Worm (Caenorhabditis elegans): Measurements from ENCODE around the gene dars-1.

DNA sequence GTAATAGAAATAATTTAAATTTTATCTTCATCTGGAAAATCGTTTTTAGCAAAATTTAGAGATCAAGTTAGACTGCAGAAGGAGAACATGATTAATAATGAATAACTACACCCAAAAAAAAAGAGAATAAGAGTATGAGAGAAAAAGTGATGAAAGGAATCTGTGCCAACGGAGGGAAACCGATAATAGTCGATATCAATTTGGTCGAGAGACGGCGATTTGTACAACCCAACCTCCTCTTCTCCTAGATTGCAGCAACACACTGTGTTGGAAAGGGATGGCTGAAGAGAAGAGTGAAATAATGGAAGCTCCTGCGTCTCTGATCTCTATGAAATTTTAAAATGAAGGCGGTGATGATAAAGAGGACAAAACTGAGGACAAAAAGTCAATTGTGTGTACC lies 16.5 kb downstream of the dars-1 start:
- TF ChIP-seq ZK185.1 (tag; optimal IDR thresholded peaks at IDR 0.05; ENCODE audit: poor library complexity, severe bottlenecking) (no peak), T07F8.4 (tag; optimal IDR thresholded peaks at IDR 0.05) (no peak), him-1 (tag; optimal IDR thresholded peaks at IDR 0.05) (no peak), ztf-3 (GFP tag; optimal IDR thresholded peaks at IDR 0.05) (no peak), ama-1 (optimal IDR thresholded peaks at IDR 0.05) (no peak), ama-1 (GFP tag; optimal IDR thresholded peaks at IDR 0.05) (no peak), snpc-4 (GFP tag; optimal IDR thresholded peaks at IDR 0.05) (no peak), snpc-4 (tag; optimal IDR thresholded peaks at IDR 0.05) (no peak), sea-2 (GFP tag; IDR thresholded peaks at IDR 0.05) (no peak), hmg-20 (GFP tag; IDR thresholded peaks at IDR 0.05) (no peak), F10E7.11 (tag; optimal IDR thresholded peaks at IDR 0.05) (no peak), ets-4 (GFP tag; optimal IDR thresholded peaks at IDR 0.05) (peak; percentile 30), ztf-26 (tag; optimal IDR thresholded peaks at IDR 0.05) (no peak)

Measured in whole organism, young adult.